Fruit fly (Drosophila melanogaster): Measurements from ENCODE around the gene Cpr65Ax2.

The Cpr65Ax2 gene

DNA sequence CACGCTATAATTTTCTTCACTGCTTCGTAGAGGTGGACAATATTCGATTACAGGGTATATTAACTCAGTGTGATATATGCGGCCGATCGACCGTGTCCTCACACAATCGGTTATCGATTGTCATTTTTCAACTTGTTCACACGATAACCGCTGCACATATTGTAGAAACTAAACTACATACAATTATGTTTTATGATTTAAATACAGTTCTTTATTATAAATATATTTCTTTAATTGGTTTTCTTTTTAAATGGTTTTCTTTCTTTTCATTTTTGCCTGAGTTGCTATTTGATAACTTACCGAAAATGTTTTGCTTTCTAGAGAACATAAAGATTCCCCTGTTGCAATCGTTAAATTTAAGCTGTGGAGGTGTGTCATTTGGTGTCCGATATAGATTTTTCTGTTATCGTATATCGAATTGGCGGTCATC, 23.2 kb upstream of the Cpr65Ax2 start, which contains the start of the genes fmt and CG7376 (continued):
- TF ChIP-seq shn (GFP tag; optimal IDR thresholded peaks at IDR 0.05) (no peak), Dip2 (GFP tag; IDR thresholded peaks at IDR 0.05) (no peak), tup (GFP tag; optimal IDR thresholded peaks at IDR 0.05) (no peak), D (optimal IDR thresholded peaks at IDR 0.05) (no peak), D (GFP tag; optimal IDR thresholded peaks at IDR 0.05) (no peak), CG14014 (GFP tag; IDR thresholded peaks at IDR 0.05) (no peak), fd3F (GFP tag; optimal IDR thresholded peaks at IDR 0.05) (peak; percentile 37), Gsc (GFP tag; IDR thresholded peaks at IDR 0.05) (no peak), CG13775 (GFP tag; optimal IDR thresholded peaks at IDR 0.05) (peak; percentile 49), CG5953 (GFP tag; IDR thresholded peaks at IDR 0.05) (no peak), MESR4 (GFP tag; optimal IDR thresholded peaks at IDR 0.05) (no peak), Optix (GFP tag; IDR thresholded peaks at IDR 0.05) (no peak), PHDP (tag; optimal IDR thresholded peaks at IDR 0.05) (no peak), CG3281 (GFP tag; optimal IDR thresholded peaks at IDR 0.05) (no peak), CG11247 (GFP tag; IDR thresholded peaks at IDR 0.05) (no peak), ssp (GFP tag; IDR thresholded peaks at IDR 0.05) (peak; percentile 93), CG33557 (GFP tag; optimal IDR thresholded peaks at IDR 0.05) (no peak), pita (GFP tag; optimal IDR thresholded peaks at IDR 0.05) (no peak), CG42726 (GFP tag; IDR thresholded peaks at IDR 0.05; ENCODE audit: partially characterized antibody) (no peak), CG1233 (GFP tag; optimal IDR thresholded peaks at IDR 0.05) (no peak), CG11696 (GFP tag; IDR thresholded peaks at IDR 0.05) (no peak), CG30403 (GFP tag; optimal IDR thresholded peaks at IDR 0.05) (peak; percentile 48), CG9215 (GFP tag; IDR thresholded peaks at IDR 0.05) (no peak), Dek (tag; optimal IDR thresholded peaks at IDR 0.05) (no peak), HHEX (GFP tag; optimal IDR thresholded peaks at IDR 0.05) (no peak), org-1 (GFP tag; optimal IDR thresholded peaks at IDR 0.05) (no peak), caup (GFP tag; optimal IDR thresholded peaks at IDR 0.05; ENCODE audit: severe bottlenecking) (no peak), MBD-R2 (GFP tag; IDR thresholded peaks at IDR 0.05) (peak; percentile 46; the same call in 1 of the 2 replicates), CG8290 (GFP tag; optimal IDR thresholded peaks at IDR 0.05) (no peak), CG8290 (tag; optimal IDR thresholded peaks at IDR 0.05) (no peak), CG4424 (GFP tag; optimal IDR thresholded peaks at IDR 0.05) (no peak), al (GFP tag; IDR thresholded peaks at IDR 0.05) (no peak), Sox100B (GFP tag; optimal IDR thresholded peaks at IDR 0.05) (no peak), dmrt99B (tag; optimal IDR thresholded peaks at IDR 0.05) (no peak), cwo (GFP tag; optimal IDR thresholded peaks at IDR 0.05) (no peak), sim (GFP tag; IDR thresholded peaks at IDR 0.05) (no peak), ewg (GFP tag; optimal IDR thresholded peaks at IDR 0.05) (no peak), exex (tag; optimal IDR thresholded peaks at IDR 0.05) (no peak), crp (GFP tag; optimal IDR thresholded peaks at IDR 0.05) (no peak), Doc2 (GFP tag; IDR thresholded peaks at IDR 0.05) (no peak), E2f2 (GFP tag; IDR thresholded peaks at IDR 0.05) (peak; percentile 65), tna (GFP tag; IDR thresholded peaks at IDR 0.05; ENCODE audit: partially characterized antibody) (peak; percentile 84), bcd (GFP tag; optimal IDR thresholded peaks at IDR 0.05) (no peak), Sin3A (optimal IDR thresholded peaks at IDR 0.05) (peak; percentile 14), br (optimal IDR thresholded peaks at IDR 0.05) (no peak), dm (GFP tag; optimal IDR thresholded peaks at IDR 0.05) (no peak), H15 (GFP tag; IDR thresholded peaks at IDR 0.05) (no peak), fd102C (GFP tag; optimal IDR thresholded peaks at IDR 0.05) (no peak), CG16815 (GFP tag; optimal IDR thresholded peaks at IDR 0.05) (no peak), hth (optimal IDR thresholded peaks at IDR 0.05) (no peak), zf30C (GFP tag; optimal IDR thresholded peaks at IDR 0.05) (no peak), sens (GFP tag) (no peak), CG2120 (GFP tag; optimal IDR thresholded peaks at IDR 0.05) (peak; percentile 43)
